Worm (Caenorhabditis elegans) whole organism, mixed stage, embryonic: ENCODE data around the gene efk-1.

ENCODE experiments used
- elt-3 ChIP-seq: fragments of 150-350 bp; optimal IDR thresholded peaks from 2 replicates; lab custom pipeline; 2014; ENCODE audit warnings: missing biosample characterization, missing genetic modification characterization
- lin-13 ChIP-seq: fragments of 150-350 bp; optimal IDR thresholded peaks from 2 replicates; lab custom pipeline; 2014; ENCODE audit warnings: missing biosample characterization, missing genetic modification characterization
- snpc-4 ChIP-seq: fragments of 150-350 bp; optimal IDR thresholded peaks from 2 replicates; lab custom pipeline; 2014; ENCODE audit warnings: missing biosample characterization, missing genetic modification characterization
- unc-62 ChIP-seq: fragments of 150-350 bp; optimal IDR thresholded peaks from 2 replicates; lab custom pipeline; 2014; ENCODE audit warnings: missing biosample characterization, missing genetic modification reagents, missing genetic modification characterization
- ztf-11 ChIP-seq: fragments of 150-350 bp; optimal IDR thresholded peaks from 2 replicates; lab custom pipeline; 2014; ENCODE audit warnings: missing biosample characterization, missing genetic modification characterization

- TF ChIP-seq snpc-4 (tag; lab: Kevin White, UChicago) (no peak), elt-3 (no peak), lin-13 (tag; lab: Kevin White, UChicago) (no peak), ztf-11 (tag; lab: Kevin White, UChicago) (no peak), unc-62 (GFP tag; lab: Kevin White, UChicago) (no peak)
Measured at ce11 chrIII:6123647-6124046, 44.7 kb downstream of the efk-1 start.
